Worm (Caenorhabditis elegans) whole organism, L1 larva: Measurements from ENCODE around the gene gpa-4.

Experiments
- C04F5.9 ChIP-seq: sonication (generic microtip); optimal IDR thresholded peaks from 2 replicates; lab custom pipeline; 2016; ENCODE audit warnings: missing genetic modification characterization, missing compliant biosample characterization
- C16A3.4 ChIP-seq: fragments of 150-350 bp; optimal IDR thresholded peaks from 2 replicates; lab custom pipeline; 2014; ENCODE audit warnings: missing biosample characterization, missing genetic modification characterization
- F16B12.6 ChIP-seq: fragments of 150-350 bp; optimal IDR thresholded peaks from 2 replicates; lab custom pipeline; 2014; ENCODE audit warnings: missing biosample characterization, missing genetic modification characterization
- aly-2 ChIP-seq: fragments of 150-350 bp; optimal IDR thresholded peaks from 2 replicates; lab custom pipeline; 2014; ENCODE audit warnings: missing biosample characterization, missing genetic modification characterization
- ceh-63 ChIP-seq: fragments of 200-800 bp; sonication (Bioruptor generic); optimal IDR thresholded peaks from 2 replicates; lab custom pipeline; 2018; ENCODE audit warnings: mild to moderate bottlenecking, missing genetic modification characterization, missing compliant biosample characterization
- ceh-82 ChIP-seq, 3 experiments: fragments of 150-350 bp in 1 of 3; sonication (generic microtip) in 2 of 3; optimal IDR thresholded peaks; 2 replicates each; lab custom pipeline; 2014 to 2017; ENCODE audit warnings: missing biosample characterization in 3 of 3, missing genetic modification characterization in 3 of 3
- dpl-1 ChIP-seq, 3 experiments: fragments of 150-350 bp in 2 of 3; sonication (generic microtip) in 1 of 3; optimal IDR thresholded peaks; 2 replicates each; lab custom pipeline; 2014 to 2017; ENCODE audit warnings: missing biosample characterization in 3 of 3, missing genetic modification characterization in 3 of 3, missing genetic modification reagents in 3 of 3
- dsc-1 ChIP-seq: sonication (generic microtip); optimal IDR thresholded peaks from 2 replicates; lab custom pipeline; 2016; ENCODE audit warnings: mild to moderate bottlenecking, missing genetic modification characterization, missing compliant biosample characterization
- efl-1 ChIP-seq, 4 experiments: fragments of 150-350 bp; optimal IDR thresholded peaks in 3 of 4; peaks in 1 of 4; 1 replicate in 1 of 4; 2 replicates in 3 of 4; lab custom pipeline; 2014; ENCODE audit warnings: missing biosample characterization in 2 of 4, missing genetic modification characterization in 2 of 4, missing genetic modification reagents in 2 of 4
- elt-3 ChIP-seq, 6 experiments: fragments of 150-350 bp in 1 of 6; sonication (generic microtip); optimal IDR thresholded peaks; 2 replicates each; lab custom pipeline; 2017 to 2018; ENCODE audit warnings: missing biosample characterization in 6 of 6, missing genetic modification characterization in 6 of 6, inconsistent platforms in 1 of 6
- ets-5 ChIP-seq: fragments of 200-800 bp; sonication (Bioruptor generic); IDR thresholded peaks from 2 replicates; pipeline ENCODE4 v1.3.6; 2022; ENCODE audit warnings: missing genetic modification characterization, missing compliant biosample characterization
- fkh-8 ChIP-seq: sonication (generic microtip); optimal IDR thresholded peaks from 2 replicates; lab custom pipeline; 2016; ENCODE audit warnings: mild to moderate bottlenecking, missing genetic modification characterization, missing compliant biosample characterization
- fos-1 ChIP-seq: fragments of 150-350 bp; optimal IDR thresholded peaks from 2 replicates; lab custom pipeline; 2014; ENCODE audit warnings: missing biosample characterization, missing genetic modification characterization
- isw-1 ChIP-seq: fragments of 200-800 bp; sonication (Bioruptor generic); IDR thresholded peaks from 2 replicates; pipeline ENCODE4 v1.3.6; 2022; ENCODE audit warnings: missing genetic modification characterization, missing compliant biosample characterization
- lin-15B ChIP-seq: fragments of 150-350 bp; sonication (generic microtip); optimal IDR thresholded peaks from 3 replicates; lab custom pipeline; 2014; ENCODE audit warnings: missing biosample characterization, missing genetic modification characterization
- lin-35 ChIP-seq, 2 experiments: fragments of 150-350 bp; optimal IDR thresholded peaks; 2 replicates each; lab custom pipeline; 2014; ENCODE audit warnings: missing biosample characterization in 2 of 2, missing genetic modification characterization in 2 of 2, missing genetic modification reagents in 2 of 2
- lsy-2 ChIP-seq, 2 experiments: fragments of 150-350 bp; optimal IDR thresholded peaks; 2 replicates each; lab custom pipeline; 2014; ENCODE audit warnings: missing biosample characterization in 2 of 2, missing genetic modification characterization in 2 of 2
- mef-2 ChIP-seq: fragments of 150-350 bp; optimal IDR thresholded peaks from 2 replicates; lab custom pipeline; 2014; ENCODE audit warnings: missing biosample characterization, missing genetic modification characterization
- nhr-12 ChIP-seq: sonication (generic microtip); optimal IDR thresholded peaks from 2 replicates; lab custom pipeline; 2017; ENCODE audit warnings: missing biosample characterization, missing genetic modification characterization
- nhr-237 ChIP-seq: fragments of 150-350 bp; optimal IDR thresholded peaks from 2 replicates; lab custom pipeline; 2014; ENCODE audit warnings: missing biosample characterization, missing genetic modification characterization
- nhr-47 ChIP-seq: sonication (generic microtip); optimal IDR thresholded peaks from 2 replicates; lab custom pipeline; 2016; ENCODE audit warnings: mild to moderate bottlenecking, missing genetic modification characterization, moderate library complexity, missing compliant biosample characterization
- nhr-71 ChIP-seq: sonication (generic microtip); optimal IDR thresholded peaks from 2 replicates; lab custom pipeline; 2016; ENCODE audit warnings: mild to moderate bottlenecking, missing genetic modification characterization, moderate library complexity, missing compliant biosample characterization
- nhr-90 ChIP-seq: sonication (generic microtip); optimal IDR thresholded peaks from 2 replicates; lab custom pipeline; 2016; ENCODE audit warnings: mild to moderate bottlenecking, missing genetic modification characterization, missing compliant biosample characterization; ENCODE audit not compliant: poor library complexity
- pax-3 ChIP-seq: fragments of 200-800 bp; sonication (Bioruptor generic); optimal IDR thresholded peaks from 2 replicates; lab custom pipeline; 2018; ENCODE audit warnings: mild to moderate bottlenecking, missing genetic modification characterization, moderate library complexity, missing compliant biosample characterization
- rnt-1 ChIP-seq: sonication (generic microtip); optimal IDR thresholded peaks from 2 replicates; lab custom pipeline; 2016; ENCODE audit warnings: mild to moderate bottlenecking, missing genetic modification characterization, moderate library complexity, missing compliant biosample characterization
- skn-1 ChIP-seq: fragments of 150-350 bp; optimal IDR thresholded peaks from 2 replicates; lab custom pipeline; 2014; ENCODE audit warnings: missing biosample characterization, missing genetic modification characterization
- snpc-4 ChIP-seq: fragments of 150-350 bp; optimal IDR thresholded peaks from 2 replicates; lab custom pipeline; 2014; ENCODE audit warnings: missing biosample characterization, missing genetic modification characterization
- snu-23 ChIP-seq: sonication (generic microtip); optimal IDR thresholded peaks from 2 replicates; lab custom pipeline; 2016; ENCODE audit warnings: missing genetic modification characterization, missing compliant biosample characterization
- sox-4 ChIP-seq: sonication (generic microtip); optimal IDR thresholded peaks from 2 replicates; lab custom pipeline; 2016; ENCODE audit warnings: missing genetic modification characterization, missing compliant biosample characterization
- sptf-1 ChIP-seq: fragments of 150-350 bp; optimal IDR thresholded peaks from 2 replicates; lab custom pipeline; 2014; ENCODE audit warnings: missing biosample characterization, missing genetic modification characterization
- tbx-2 ChIP-seq: sonication (generic microtip); optimal IDR thresholded peaks from 2 replicates; lab custom pipeline; 2016; ENCODE audit warnings: missing genetic modification characterization, missing compliant biosample characterization
- vab-15 ChIP-seq: sonication (generic microtip); optimal IDR thresholded peaks from 2 replicates; lab custom pipeline; 2017; ENCODE audit warnings: missing genotype, mild to moderate bottlenecking, missing genetic modification characterization, missing compliant biosample characterization
- xbp-1 ChIP-seq: sonication (generic microtip); optimal IDR thresholded peaks from 2 replicates; lab custom pipeline; 2016; ENCODE audit warnings: missing genetic modification characterization, missing compliant biosample characterization
- ztf-4 ChIP-seq: fragments of 150-350 bp; optimal IDR thresholded peaks from 2 replicates; lab custom pipeline; 2014; ENCODE audit warnings: missing biosample characterization, missing genetic modification characterization

Gene gpa-4

ce11 chrIV:420686-421085 is 19.2 kb downstream of the gpa-4 start:
- TF ChIP-seq nhr-12 (tag; lab: Kevin White, UChicago) = no peak
- TF ChIP-seq dsc-1 = no peak
- no peak for TF ChIP-seq efl-1 (optimal IDR thresholded peaks at IDR 0.05; lab: Kevin White, UChicago)
- TF ChIP-seq efl-1 (GFP tag; optimal IDR thresholded peaks at IDR 0.05 in 1 of 2; lab: Kevin White, UChicago) = peak in 1 of 2 experiments; percentile 86
- TF ChIP-seq fkh-8 = no peak
- TF ChIP-seq, all 84 proteins: peak for 1

- no peak for TF ChIP-seq dpl-1 (GFP tag; optimal IDR thresholded peaks at IDR 0.05; lab: Kevin White, UChicago)
- no peak for TF ChIP-seq F16B12.6 (tag; lab: Kevin White, UChicago)
- no peak for TF ChIP-seq nhr-90 (tag; lab: Kevin White, UChicago)
- no peak for TF ChIP-seq sox-4 (tag; lab: Kevin White, UChicago)
- TF ChIP-seq ztf-4 (tag; lab: Kevin White, UChicago) = no peak
- TF ChIP-seq nhr-12 (tag; lab: Kevin White, UChicago) = no peak
Measured at ce11 chrIV:422112-422511, 20.6 kb downstream of the gpa-4 start.

ce11 chrIV:425052-425451 is 23.6 kb downstream of the gpa-4 start, which contains the start of gene daf-18:
Gene daf-18, minus strand, starts transcription at chrIV:425177.
- TF ChIP-seq skn-1 = no peak
- TF ChIP-seq vab-15 (tag; lab: Kevin White, UChicago) = no peak
- no peak for TF ChIP-seq fos-1 (tag; lab: Kevin White, UChicago)
- TF ChIP-seq sptf-1 (tag; lab: Kevin White, UChicago) = no peak
- TF ChIP-seq ceh-63 (GFP tag; lab: Kevin White, UChicago) = no peak
- TF ChIP-seq nhr-71 (tag; lab: Kevin White, UChicago) = no peak
- no peak for TF ChIP-seq rnt-1 (tag; lab: Kevin White, UChicago)
- no peak for TF ChIP-seq nhr-237 (tag; lab: Kevin White, UChicago)
- peak; percentile 55 for TF ChIP-seq dsc-1
- no peak for TF ChIP-seq pax-3 (tag; lab: Kevin White, UChicago)
- TF ChIP-seq fkh-8 = peak; percentile 64

- TF ChIP-seq mef-2 (tag; lab: Kevin White, UChicago) (no peak), rnt-1 (tag; lab: Kevin White, UChicago) (peak; percentile 10), snpc-4 (tag; lab: Kevin White, UChicago) (peak; percentile 1), snu-23 (GFP tag; lab: Kevin White, UChicago) (peak; percentile 40), lin-15B (peak; percentile 5), C16A3.4 (tag; lab: Kevin White, UChicago) (peak; percentile 53), ets-5 (GFP tag; lab: Robert Waterston, UW) (no peak), lsy-2 (tag; optimal IDR thresholded peaks at IDR 0.05; lab: Kevin White, UChicago) (peak; percentile 51 to 82), tbx-2 (tag; lab: Kevin White, UChicago) (peak; percentile 11), aly-2 (tag; lab: Kevin White, UChicago) (no peak), ceh-82 (tag; optimal IDR thresholded peaks at IDR 0.05; lab: Kevin White, UChicago) (peak in 2 of 3 experiments; percentile 12 to 54), dpl-1 (GFP tag; optimal IDR thresholded peaks at IDR 0.05; lab: Kevin White, UChicago) (peak; percentile 49 to 76 (median 64)), elt-3 (tag; optimal IDR thresholded peaks at IDR 0.05; lab: Kevin White, UChicago) (peak in 1 of 6 experiments; percentile 59), nhr-71 (tag; lab: Kevin White, UChicago) (peak; percentile 28), efl-1 (optimal IDR thresholded peaks at IDR 0.05; lab: Kevin White, UChicago) (peak; percentile 62 to 67), efl-1 (GFP tag; optimal IDR thresholded peaks at IDR 0.05 in 1 of 2; lab: Kevin White, UChicago) (peak; percentile 70 to 88), fkh-8 (no peak), isw-1 (0 out of 2 replicates have a peak, but pooled peaks have one; percentile 5), lin-35 (GFP tag; optimal IDR thresholded peaks at IDR 0.05; lab: Kevin White, UChicago) (peak; percentile 71 to 77), C04F5.9 (tag; lab: Kevin White, UChicago) (no peak), xbp-1 (tag; lab: Kevin White, UChicago) (peak; percentile 25), nhr-12 (tag; lab: Kevin White, UChicago) (no peak), skn-1 (peak; percentile 35), nhr-47 (peak; percentile 28)
Measured at ce11 chrIV:425546-425945, 24.1 kb downstream of the gpa-4 start.
